Worm (Caenorhabditis elegans) whole organism, L4 larva: ENCODE results near the gene coq-3.

Source experiments
- R02D3.7 ChIP-seq: fragments of 150-350 bp; sonication (generic microtip); optimal IDR thresholded peaks from 3 replicates; lab custom pipeline; 2014; ENCODE audit warnings: missing biosample characterization, missing genetic modification characterization
- Y48G9A.11 ChIP-seq: fragments of 200-800 bp; sonication (Bioruptor generic); IDR thresholded peaks from 2 replicates; pipeline ENCODE4 v1.3.6; 2022; ENCODE audit warnings: missing genetic modification reagents, missing genetic modification characterization, missing compliant biosample characterization
- Y5F2A.4 ChIP-seq: fragments of 200-800 bp; sonication (Bioruptor generic); optimal IDR thresholded peaks from 2 replicates; lab custom pipeline; 2018; ENCODE audit warnings: mild to moderate bottlenecking, missing genetic modification characterization, missing compliant biosample characterization
- aha-1 ChIP-seq: fragments of 150-350 bp; peaks from one replicate; lab custom pipeline; 2014; ENCODE audit warnings: missing biosample characterization, missing genetic modification characterization
- aly-2 ChIP-seq: sonication (generic microtip); optimal IDR thresholded peaks from 2 replicates; lab custom pipeline; 2018; ENCODE audit warnings: missing biosample characterization, missing genetic modification characterization
- ama-1 ChIP-seq: fragments of 150-350 bp; optimal IDR thresholded peaks from 2 replicates; lab custom pipeline; 2014; ENCODE audit warnings: inconsistent platforms, mixed read lengths
- arid-1 ChIP-seq: fragments of 200-800 bp; sonication (Bioruptor generic); conservative IDR thresholded peaks from 2 replicates; pipeline ENCODE4 v1.3.6; 2022; ENCODE audit warnings: missing genetic modification reagents, missing genetic modification characterization, missing compliant biosample characterization
- attf-4 ChIP-seq: sonication (generic microtip); optimal IDR thresholded peaks from 3 replicates; lab custom pipeline; 2017; ENCODE audit warnings: missing biosample characterization, missing genetic modification characterization
- ceh-28 ChIP-seq: fragments of 150-350 bp; optimal IDR thresholded peaks from 2 replicates; lab custom pipeline; 2014; ENCODE audit warnings: missing biosample characterization, missing genetic modification reagents, missing genetic modification characterization
- ceh-32 ChIP-seq: sonication (generic microtip); optimal IDR thresholded peaks from 2 replicates; lab custom pipeline; 2016; ENCODE audit warnings: mild to moderate bottlenecking, missing genetic modification characterization, missing compliant biosample characterization; ENCODE audit not compliant: poor library complexity
- ceh-62 ChIP-seq: sonication (generic microtip); optimal IDR thresholded peaks from 2 replicates; lab custom pipeline; 2017; ENCODE audit warnings: missing biosample characterization, missing genetic modification characterization
- ceh-82 ChIP-seq: sonication (generic microtip); optimal IDR thresholded peaks from 2 replicates; lab custom pipeline; 2017; ENCODE audit warnings: missing biosample characterization, missing genetic modification characterization
- daf-16 ChIP-seq, 3 experiments: sonication (generic microtip); optimal IDR thresholded peaks; 2 replicates each; lab custom pipeline; 2016 to 2017; ENCODE audit warnings: missing genetic modification characterization in 3 of 3, missing genetic modification reagents in 3 of 3, mild to moderate bottlenecking in 2 of 3, missing compliant biosample characterization in 2 of 3, missing biosample characterization in 1 of 3, moderate library complexity in 1 of 3
- daf-19 ChIP-seq: fragments of 200-800 bp; sonication (Bioruptor generic); conservative IDR thresholded peaks from 2 replicates; pipeline ENCODE4 v1.3.6; 2022; ENCODE audit warnings: missing genetic modification characterization, missing compliant biosample characterization
- dmd-8 ChIP-seq: fragments of 200-800 bp; sonication (Bioruptor generic); IDR thresholded peaks from 2 replicates; pipeline ENCODE4 v1.3.6; 2022; ENCODE audit warnings: missing genetic modification characterization, missing compliant biosample characterization
- dmd-9 ChIP-seq: fragments of 200-800 bp; sonication (Bioruptor generic); IDR thresholded peaks from 2 replicates; pipeline ENCODE4 v1.3.6; 2022; ENCODE audit warnings: missing genetic modification reagents, missing genetic modification characterization, missing compliant biosample characterization
- dpl-1 ChIP-seq: fragments of 150-350 bp; optimal IDR thresholded peaks from 2 replicates; lab custom pipeline; 2014; ENCODE audit warnings: missing biosample characterization, missing genetic modification reagents, missing genetic modification characterization
- dve-1 ChIP-seq: sonication (generic microtip); optimal IDR thresholded peaks from 2 replicates; lab custom pipeline; 2017; ENCODE audit warnings: antibody characterized with exemption, mild to moderate bottlenecking, missing genetic modification characterization, missing compliant biosample characterization; ENCODE audit not compliant: insufficient read depth
- egl-43 ChIP-seq: fragments of 200-800 bp; sonication (Bioruptor generic); IDR thresholded peaks from 2 replicates; pipeline ENCODE4 v1.3.6; 2022; ENCODE audit warnings: missing genetic modification reagents, missing genetic modification characterization, missing compliant biosample characterization
- fos-1 ChIP-seq: fragments of 150-350 bp; optimal IDR thresholded peaks from 2 replicates; lab custom pipeline; 2014; ENCODE audit warnings: missing biosample characterization, missing genetic modification characterization
- hlh-11 ChIP-seq: fragments of 200-800 bp; sonication (Bioruptor generic); optimal IDR thresholded peaks from 2 replicates; lab custom pipeline; 2018; ENCODE audit warnings: mild to moderate bottlenecking, missing genetic modification characterization, missing compliant biosample characterization
- hlh-30 ChIP-seq: sonication (generic microtip); optimal IDR thresholded peaks from 2 replicates; lab custom pipeline; 2017; ENCODE audit warnings: antibody characterized with exemption, mild to moderate bottlenecking, missing genetic modification characterization, missing compliant biosample characterization; ENCODE audit not compliant: insufficient read depth
- lim-7 ChIP-seq: fragments of 200-800 bp; sonication (Bioruptor generic); IDR thresholded peaks from 2 replicates; pipeline ENCODE4 v1.3.6; 2022; ENCODE audit warnings: missing genetic modification characterization, missing compliant biosample characterization
- lin-1 ChIP-seq: fragments of 200-800 bp; sonication (Bioruptor generic); IDR thresholded peaks from 2 replicates; pipeline ENCODE4 v1.3.6; 2022; ENCODE audit warnings: missing genetic modification reagents, missing genetic modification characterization, missing compliant biosample characterization
- lin-13 ChIP-seq: fragments of 150-350 bp; optimal IDR thresholded peaks from 2 replicates; lab custom pipeline; 2014; ENCODE audit warnings: missing biosample characterization, missing genetic modification reagents, missing genetic modification characterization
- lin-29 ChIP-seq: fragments of 200-800 bp; sonication (Bioruptor generic); IDR thresholded peaks from 2 replicates; pipeline ENCODE4 v1.3.6; 2022; ENCODE audit warnings: missing genetic modification reagents, missing genetic modification characterization, missing compliant biosample characterization
- lir-3 ChIP-seq: sonication (generic microtip); optimal IDR thresholded peaks from 2 replicates; lab custom pipeline; 2016; ENCODE audit warnings: mild to moderate bottlenecking, missing genetic modification characterization, missing compliant biosample characterization
- madf-5 ChIP-seq, 2 experiments: fragments of 200-800 bp; sonication (Bioruptor generic); IDR thresholded peaks; 2 replicates each; pipeline ENCODE4 v1.3.6; 2022; ENCODE audit warnings: missing compliant biosample characterization in 2 of 2, missing genetic modification characterization in 2 of 2
- madf-9 ChIP-seq: fragments of 200-800 bp; sonication (Bioruptor generic); conservative IDR thresholded peaks from 2 replicates; pipeline ENCODE4 v1.3.6; 2022; ENCODE audit warnings: missing genetic modification reagents, missing genetic modification characterization, missing compliant biosample characterization
- mdl-1 ChIP-seq, 2 experiments: fragments of 150-350 bp in 1 of 2; sonication (generic microtip) in 1 of 2; optimal IDR thresholded peaks; 2 replicates each; lab custom pipeline; 2014 to 2017; ENCODE audit warnings: missing biosample characterization in 2 of 2, missing genetic modification characterization in 2 of 2
- mdt-29 ChIP-seq: fragments of 200-800 bp; sonication (Bioruptor generic); IDR thresholded peaks from 2 replicates; pipeline ENCODE4 v1.3.6; 2022; ENCODE audit warnings: missing genetic modification reagents, missing genetic modification characterization, missing compliant biosample characterization
- mep-1 ChIP-seq: fragments of 150-350 bp; sonication (generic microtip); optimal IDR thresholded peaks from 3 replicates; lab custom pipeline; 2014; ENCODE audit warnings: missing biosample characterization, missing genetic modification characterization
- mes-2 ChIP-seq: sonication (generic microtip); optimal IDR thresholded peaks from 2 replicates; lab custom pipeline; 2016; ENCODE audit warnings: missing genotype, mild to moderate bottlenecking, missing genetic modification characterization, missing compliant biosample characterization; ENCODE audit not compliant: poor library complexity, severe bottlenecking
- mxl-2 ChIP-seq: fragments of 200-800 bp; sonication (Bioruptor generic); conservative IDR thresholded peaks from 2 replicates; pipeline ENCODE4 v1.3.6; 2022; ENCODE audit warnings: missing genetic modification reagents, missing genetic modification characterization, missing compliant biosample characterization
- nhr-10 ChIP-seq: fragments of 150-350 bp; optimal IDR thresholded peaks from 2 replicates; lab custom pipeline; 2014; ENCODE audit warnings: missing biosample characterization, missing genetic modification characterization
- nhr-111 ChIP-seq: fragments of 200-800 bp; sonication (Bioruptor generic); optimal IDR thresholded peaks from 2 replicates; lab custom pipeline; 2018; ENCODE audit warnings: mild to moderate bottlenecking, missing genetic modification characterization, missing compliant biosample characterization
- nhr-237 ChIP-seq: sonication (generic microtip); optimal IDR thresholded peaks from 2 replicates; lab custom pipeline; 2017; ENCODE audit warnings: missing biosample characterization, missing genetic modification characterization
- nhr-25 ChIP-seq: sonication (generic microtip); optimal IDR thresholded peaks from 2 replicates; lab custom pipeline; 2017; ENCODE audit warnings: missing genetic modification characterization, mild to moderate bottlenecking, missing compliant biosample characterization, antibody characterized with exemption, moderate library complexity, borderline replicate concordance; ENCODE audit not compliant: insufficient read depth
- nhr-28 ChIP-seq: fragments of 150-350 bp; optimal IDR thresholded peaks from 2 replicates; lab custom pipeline; 2014; ENCODE audit warnings: missing biosample characterization, missing genetic modification characterization
- nhr-41 ChIP-seq: fragments of 200-800 bp; sonication (Bioruptor generic); IDR thresholded peaks from 2 replicates; pipeline ENCODE4 v1.3.6; 2022; ENCODE audit warnings: missing genetic modification reagents, missing genetic modification characterization, missing compliant biosample characterization
- nhr-48 ChIP-seq: sonication (generic microtip); optimal IDR thresholded peaks from 2 replicates; lab custom pipeline; 2016; ENCODE audit warnings: mild to moderate bottlenecking, missing genetic modification characterization, missing compliant biosample characterization
- sdz-12 ChIP-seq: fragments of 200-800 bp; sonication (Bioruptor generic); optimal IDR thresholded peaks from 2 replicates; lab custom pipeline; 2018; ENCODE audit warnings: mild to moderate bottlenecking, missing genetic modification characterization, missing compliant biosample characterization
- set-16 ChIP-seq: fragments of 200-800 bp; sonication (Bioruptor generic); IDR thresholded peaks from 2 replicates; pipeline ENCODE4 v1.3.6; 2022; ENCODE audit warnings: missing genetic modification reagents, missing genetic modification characterization, missing compliant biosample characterization
- skn-1 ChIP-seq: fragments of 150-350 bp; optimal IDR thresholded peaks from 2 replicates; lab custom pipeline; 2014; ENCODE audit warnings: missing biosample characterization, missing genetic modification characterization
- snpc-1.2 ChIP-seq: fragments of 200-800 bp; sonication (Bioruptor generic); IDR thresholded peaks from 2 replicates; pipeline ENCODE4 v1.3.6; 2022; ENCODE audit warnings: missing genetic modification reagents, missing genetic modification characterization, missing compliant biosample characterization
- snpc-4 ChIP-seq: fragments of 150-350 bp; optimal IDR thresholded peaks from 2 replicates; lab custom pipeline; 2014; ENCODE audit warnings: missing biosample characterization, missing genetic modification characterization
- spr-3 ChIP-seq: fragments of 200-800 bp; sonication (Bioruptor generic); optimal IDR thresholded peaks from 2 replicates; lab custom pipeline; 2018; ENCODE audit warnings: mild to moderate bottlenecking, missing genetic modification characterization, missing compliant biosample characterization
- unc-130 ChIP-seq: sonication (generic microtip); optimal IDR thresholded peaks from 2 replicates; lab custom pipeline; 2016; ENCODE audit warnings: missing genetic modification reagents, missing genetic modification characterization, missing compliant biosample characterization
- zfp-3 ChIP-seq: fragments of 200-800 bp; sonication (Bioruptor generic); conservative IDR thresholded peaks from 2 replicates; pipeline ENCODE4 v1.3.6; 2022; ENCODE audit warnings: missing genetic modification reagents, missing genetic modification characterization, missing compliant biosample characterization
- ztf-7 ChIP-seq: fragments of 150-350 bp; optimal IDR thresholded peaks from 2 replicates; lab custom pipeline; 2014; ENCODE audit warnings: missing biosample characterization, missing genetic modification characterization

coq-3 gene

DNA sequence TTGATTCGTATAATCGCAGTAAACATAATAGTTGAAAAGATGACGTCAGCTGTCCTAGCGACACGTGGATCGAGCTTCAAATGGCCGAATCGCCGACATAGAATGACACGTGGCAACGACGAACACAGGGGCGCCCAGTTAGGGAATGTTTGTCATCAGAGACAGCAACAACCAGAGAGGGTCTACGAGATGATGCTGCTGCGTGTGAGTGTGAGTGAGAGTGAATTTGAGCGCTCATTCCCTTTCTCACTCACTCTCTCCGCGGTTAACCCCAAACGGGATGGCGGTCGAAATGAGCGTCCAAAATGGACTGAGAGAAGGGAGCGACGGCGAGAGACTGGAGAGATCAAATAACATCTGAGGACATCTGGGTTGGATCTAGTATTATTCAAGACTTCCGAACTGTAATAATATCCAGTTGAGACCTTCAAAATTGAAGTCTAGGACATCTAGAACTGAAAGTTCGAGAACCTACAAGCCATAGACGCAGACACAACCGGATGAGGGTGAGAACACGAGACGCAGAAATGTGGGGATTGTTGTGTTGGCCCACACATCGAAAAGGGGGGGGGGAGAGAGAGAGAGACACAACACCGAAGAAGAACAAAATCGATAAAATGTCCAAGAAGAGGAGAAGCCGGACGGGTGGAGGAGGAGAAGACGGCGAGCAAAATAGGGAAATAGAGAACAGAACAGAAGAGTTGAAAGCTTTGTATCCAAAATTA, 2.1 kb downstream of the coq-3 start (continued):
- TF ChIP-seq nhr-111 (GFP tag; lab: Kevin White, UChicago) (no peak), dpl-1 (peak; percentile 42), attf-4 (no peak), Y48G9A.11 (GFP tag; lab: Robert Waterston, UW) (no peak), nhr-237 (tag; lab: Kevin White, UChicago) (no peak), spr-3 (GFP tag; lab: Kevin White, UChicago) (no peak), ama-1 (peak; percentile 71), aly-2 (tag; lab: Kevin White, UChicago) (no peak), ceh-82 (no peak), egl-43 (GFP tag; lab: Robert Waterston, UW) (0 out of 2 replicates have a peak, but pooled peaks have one; percentile 15), snpc-1.2 (GFP tag; lab: Robert Waterston, UW) (no peak), nhr-48 (peak; percentile 20), daf-16 (GFP tag; optimal IDR thresholded peaks at IDR 0.05; lab: Kevin White, UChicago) (no peak), daf-16 (tag; optimal IDR thresholded peaks at IDR 0.05; lab: Kevin White, UChicago) (peak; percentile 85), ceh-32 (tag; lab: Kevin White, UChicago) (no peak), aha-1 (tag; lab: Kevin White, UChicago) (peak; percentile 99), lin-1 (no peak), arid-1 (GFP tag; lab: Robert Waterston, UW) (0 out of 2 replicates have a peak, but pooled peaks have one; percentile 7), mxl-2 (GFP tag; lab: Robert Waterston, UW) (no peak), skn-1 (tag; lab: Kevin White, UChicago) (no peak), nhr-41 (no peak), snpc-4 (tag; lab: Kevin White, UChicago) (no peak), ceh-28 (tag; lab: Kevin White, UChicago) (peak; percentile 70), lin-13 (GFP tag; lab: Kevin White, UChicago) (no peak), ztf-7 (no peak), lin-29 (GFP tag; lab: Robert Waterston, UW) (no peak), nhr-25 (tag; lab: Kevin White, UChicago) (peak; percentile 82), dmd-8 (no peak), mep-1 (peak; percentile 89), unc-130 (GFP tag; lab: Kevin White, UChicago) (no peak), mes-2 (peak; percentile 74), lir-3 (tag; lab: Kevin White, UChicago) (no peak), lim-7 (GFP tag; lab: Robert Waterston, UW) (no peak), Y5F2A.4 (no peak), set-16 (GFP tag; lab: Robert Waterston, UW) (peak; percentile 46), hlh-30 (tag; lab: Kevin White, UChicago) (peak; percentile 94), nhr-28 (tag; lab: Kevin White, UChicago) (peak; percentile 53), nhr-10 (tag; lab: Kevin White, UChicago) (no peak), ceh-62 (no peak), fos-1 (no peak), daf-19 (GFP tag; lab: Robert Waterston, UW) (no peak), mdt-29 (no peak), madf-9 (no peak), zfp-3 (no peak), R02D3.7 (tag; lab: Kevin White, UChicago) (no peak), madf-5 (GFP tag; IDR thresholded peaks at IDR 0.05; lab: Robert Waterston, UW) (no peak), hlh-11 (tag; lab: Kevin White, UChicago) (peak; percentile 75), dve-1 (tag; lab: Kevin White, UChicago) (peak; percentile 59), sdz-12 (GFP tag; lab: Kevin White, UChicago) (no peak), dmd-9 (GFP tag; lab: Robert Waterston, UW) (no peak), mdl-1 (tag; optimal IDR thresholded peaks at IDR 0.05; lab: Kevin White, UChicago) (peak; percentile 61 to 88)
